Fruit fly (Drosophila melanogaster): ENCODE data around the gene Fadd.

dm6 chr3R:22042982-22043381 lies 8.7 kb downstream of the Fadd start:
- TF ChIP-seq Dll (optimal IDR thresholded peaks at IDR 0.05) = no peak
- TF ChIP-seq pan (optimal IDR thresholded peaks at IDR 0.05) = no peak
- TF ChIP-seq CG8478 (optimal IDR thresholded peaks at IDR 0.05) = no peak
